Worm (Caenorhabditis elegans) whole organism, L4/young adult: ENCODE data around the gene famp-1.
"Not testable (repeated sequence)": the region's sequence is repeated elsewhere in the genome, so short reads cannot be mapped to it uniquely, and the experiment has no call there.

Experiments used
- W03F9.2 ChIP-seq: fragments of 150-350 bp; optimal IDR thresholded peaks from 2 replicates; lab custom pipeline; 2014; ENCODE audit warnings: missing biosample characterization, missing genetic modification characterization
- dao-5 ChIP-seq: sonication (generic microtip); optimal IDR thresholded peaks from 2 replicates; lab custom pipeline; 2016; ENCODE audit warnings: missing genotype, missing genetic modification characterization, moderate library complexity, missing compliant biosample characterization
- him-1 ChIP-seq: sonication (generic microtip); optimal IDR thresholded peaks from 2 replicates; lab custom pipeline; 2016; ENCODE audit warnings: missing genotype, missing genetic modification reagents, missing genetic modification characterization, missing compliant biosample characterization

famp-1 gene

DNA sequence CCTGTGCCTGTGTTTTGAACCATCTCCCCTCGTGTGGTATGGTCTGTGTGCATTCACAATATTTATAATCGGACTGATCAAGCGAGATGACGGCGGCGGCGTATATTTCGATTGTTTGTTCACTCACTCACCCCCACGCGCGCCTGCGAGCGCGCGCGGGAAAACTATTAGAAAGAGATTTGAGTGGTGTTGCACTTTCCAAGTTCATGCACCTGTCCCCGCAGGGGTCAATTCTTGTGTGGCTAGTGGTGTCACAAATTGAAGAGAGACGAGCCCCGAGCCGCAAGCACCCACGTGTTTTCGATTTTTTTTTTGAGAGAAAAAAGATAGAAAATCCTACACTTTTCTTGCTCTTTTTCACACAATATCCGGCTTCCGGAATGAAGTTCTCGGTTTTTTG is 46.2 kb downstream of the famp-1 start:
- no peak for TF ChIP-seq W03F9.2 (tag; lab: Kevin White, UChicago)
- TF ChIP-seq dao-5 (tag; lab: Kevin White, UChicago): no peak
- no peak for TF ChIP-seq him-1 (tag; lab: Kevin White, UChicago)

DNA sequence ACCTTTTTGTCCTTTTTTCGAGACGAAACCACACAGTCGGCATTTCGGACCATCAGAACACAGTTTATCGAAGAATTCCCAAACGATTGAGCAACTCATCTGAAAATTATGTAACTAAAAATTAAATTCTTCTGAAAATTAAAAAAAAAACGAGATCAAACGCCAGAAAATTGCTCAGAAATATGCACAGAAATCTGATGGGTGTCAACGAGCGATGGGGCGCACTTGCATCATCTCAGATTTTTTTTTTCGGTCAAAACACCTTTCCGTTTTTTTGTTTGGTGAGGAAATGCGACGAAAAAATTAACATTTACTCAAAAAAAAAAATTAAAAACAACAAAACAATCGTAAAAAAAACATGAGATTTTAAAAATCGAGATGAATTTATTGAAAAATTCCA is 46.7 kb downstream of the famp-1 start, which contains the start of gene T04C4.3:
T04C4.3 (minus strand) TSS at position 101 of the 400 bp plus-strand sequence.
- TF ChIP-seq W03F9.2, him-1, dao-5 (tag; lab: Kevin White, UChicago): not testable (repeated sequence)
